Worm (Caenorhabditis elegans): ENCODE measurements around the gene eef-1B.2.

Gene eef-1B.2

ce11 chrIV:15039477-15039876 lies 2.3 kb downstream of the eef-1B.2 start, which contains the start of gene hrpu-1 (continued):
- peak; percentile 83 for TF ChIP-seq xbp-1 (tag; optimal IDR thresholded peaks at IDR 0.05)
- TF ChIP-seq egl-27 (tag; optimal IDR thresholded peaks at IDR 0.05): no peak
- TF ChIP-seq nhr-76 (tag; optimal IDR thresholded peaks at IDR 0.05): no peak
- no peak for TF ChIP-seq unc-30 (tag; optimal IDR thresholded peaks at IDR 0.05)
- peak; percentile 55; the same call in 1 of the 2 replicates for TF ChIP-seq ceh-88 (GFP tag; IDR thresholded peaks at IDR 0.05)
- TF ChIP-seq nhr-11 (tag; optimal IDR thresholded peaks at IDR 0.05): peak; percentile 56
- TF ChIP-seq ceh-82 (tag; optimal IDR thresholded peaks at IDR 0.05): peak; percentile 73 to 91 (median 82)
- TF ChIP-seq irx-1 (tag; optimal IDR thresholded peaks at IDR 0.05): peak; percentile 70
- TF ChIP-seq ets-5 (GFP tag; IDR thresholded peaks at IDR 0.05): no peak
- TF ChIP-seq nhr-85 (tag): peak; percentile 90
- TF ChIP-seq mef-2 (tag; optimal IDR thresholded peaks at IDR 0.05): no peak
- peak; percentile 82 for TF ChIP-seq aly-2 (tag; optimal IDR thresholded peaks at IDR 0.05)
- TF ChIP-seq pax-3 (tag; optimal IDR thresholded peaks at IDR 0.05): peak; percentile 45
- no peak for TF ChIP-seq fkh-4 (tag; optimal IDR thresholded peaks at IDR 0.05; ENCODE audit: borderline replicate concordance)
- TF ChIP-seq sptf-1 (tag; optimal IDR thresholded peaks at IDR 0.05): no peak
- peak; percentile 45 for TF ChIP-seq egl-13 (tag; optimal IDR thresholded peaks at IDR 0.05)
- TF ChIP-seq lir-3 (tag; optimal IDR thresholded peaks at IDR 0.05; ENCODE audit: poor library complexity): no peak
- no peak for TF ChIP-seq ceh-63 (GFP tag; optimal IDR thresholded peaks at IDR 0.05)
- no peak for TF ChIP-seq hlh-17 (GFP tag; optimal IDR thresholded peaks at IDR 0.05; ENCODE audit: borderline replicate concordance)
- TF ChIP-seq nhr-237 (tag; optimal IDR thresholded peaks at IDR 0.05): peak; percentile 18
- no peak for TF ChIP-seq alr-1 (tag; optimal IDR thresholded peaks at IDR 0.05; ENCODE audit: borderline replicate concordance)
- TF ChIP-seq mep-1 (tag; optimal IDR thresholded peaks at IDR 0.05): peak; percentile 94
- peak; percentile 62 for TF ChIP-seq ceh-8 (GFP tag; optimal IDR thresholded peaks at IDR 0.05)
- peak; percentile 56 for TF ChIP-seq ztf-4 (tag; optimal IDR thresholded peaks at IDR 0.05)
- TF ChIP-seq lin-39 (tag; optimal IDR thresholded peaks at IDR 0.05): peak; percentile 74
- peak; percentile 57 for TF ChIP-seq hpl-2 (GFP tag; optimal IDR thresholded peaks at IDR 0.05)
- TF ChIP-seq nhr-47 (tag; optimal IDR thresholded peaks at IDR 0.05): peak; percentile 90
- no peak for TF ChIP-seq ama-1 (optimal IDR thresholded peaks at IDR 0.05)
- no peak for TF ChIP-seq hlh-4 (tag; optimal IDR thresholded peaks at IDR 0.05)
- TF ChIP-seq ces-1 (GFP tag; optimal IDR thresholded peaks at IDR 0.05): no peak
- TF ChIP-seq nhr-71 (tag; optimal IDR thresholded peaks at IDR 0.05): peak; percentile 87
- peak; percentile 95 to 97 (median 95) for TF ChIP-seq dpl-1 (GFP tag; optimal IDR thresholded peaks at IDR 0.05)
- TF ChIP-seq lsy-2 (tag; optimal IDR thresholded peaks at IDR 0.05): peak; percentile 88 to 94
- TF ChIP-seq unc-98 (GFP tag; IDR thresholded peaks at IDR 0.05): peak; percentile 47; the same call in 1 of the 2 replicates
- peak; percentile 60 for TF ChIP-seq unc-130 (tag; optimal IDR thresholded peaks at IDR 0.05)
- peak; percentile 78 for TF ChIP-seq isw-1 (GFP tag; IDR thresholded peaks at IDR 0.05)
- no peak for TF ChIP-seq C34B4.2 (tag; optimal IDR thresholded peaks at IDR 0.05)
- no peak for TF ChIP-seq zag-1 (tag; optimal IDR thresholded peaks at IDR 0.05)

DNA sequence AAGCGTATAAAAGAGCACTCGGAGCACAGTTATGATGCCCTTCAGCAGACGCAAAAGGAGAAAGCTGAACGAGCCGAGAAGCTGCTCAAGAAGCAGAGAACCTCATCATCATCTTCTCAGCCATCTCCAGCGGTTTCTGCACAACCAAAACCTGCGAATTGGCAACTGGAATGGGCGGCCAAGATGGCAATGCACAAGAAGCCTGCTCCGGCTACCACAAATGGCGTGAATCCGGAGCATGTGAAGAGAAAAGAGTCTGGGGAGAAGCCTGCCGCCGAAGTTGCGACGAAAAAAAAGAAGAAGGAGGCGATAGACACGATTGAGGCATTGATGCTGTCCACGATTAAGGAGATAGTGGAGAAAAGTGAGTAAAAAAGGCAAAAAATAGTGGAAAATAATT lies 4.0 kb downstream of the eef-1B.2 start:
- no peak for TF ChIP-seq fkh-4 (tag; optimal IDR thresholded peaks at IDR 0.05; ENCODE audit: borderline replicate concordance)
- TF ChIP-seq elt-3 (tag; optimal IDR thresholded peaks at IDR 0.05): no peak
- no peak for TF ChIP-seq hlh-4 (tag; optimal IDR thresholded peaks at IDR 0.05)
- TF ChIP-seq nhr-19 (GFP tag; conservative IDR thresholded peaks at IDR 0.05): no peak
- TF ChIP-seq nhr-47 (tag; optimal IDR thresholded peaks at IDR 0.05): no peak
- TF ChIP-seq alr-1 (tag; optimal IDR thresholded peaks at IDR 0.05; ENCODE audit: borderline replicate concordance): no peak
- no peak for TF ChIP-seq pax-3 (tag; optimal IDR thresholded peaks at IDR 0.05)
- TF ChIP-seq isw-1 (GFP tag; IDR thresholded peaks at IDR 0.05): no peak
- no peak for TF ChIP-seq snu-23 (GFP tag; optimal IDR thresholded peaks at IDR 0.05)
- TF ChIP-seq vab-15 (tag; optimal IDR thresholded peaks at IDR 0.05): no peak
- no peak for TF ChIP-seq ces-1 (GFP tag; optimal IDR thresholded peaks at IDR 0.05)
- no peak for TF ChIP-seq lir-3 (tag; optimal IDR thresholded peaks at IDR 0.05; ENCODE audit: poor library complexity)
- no peak for TF ChIP-seq mef-2 (tag; optimal IDR thresholded peaks at IDR 0.05)
- TF ChIP-seq ztf-11 (tag; optimal IDR thresholded peaks at IDR 0.05): no peak
- no peak for TF ChIP-seq lsy-2 (tag; optimal IDR thresholded peaks at IDR 0.05)
- no peak for TF ChIP-seq ceh-90 (tag; optimal IDR thresholded peaks at IDR 0.05)
- TF ChIP-seq ceh-88 (GFP tag; IDR thresholded peaks at IDR 0.05): no peak

All from whole organism, L1 larva.